Fruit fly (Drosophila melanogaster): ENCODE measurements around the gene CG43755.

The CG43755 gene

dm6 chr2L:305646-306045, 23.9 kb downstream of the CG43755 start, which contains the start of gene Plc21C (continued):
- peak; percentile 24 for TF ChIP-seq psq (GFP tag; optimal IDR thresholded peaks at IDR 0.05)
- peak; percentile 62 for TF ChIP-seq h (GFP tag; optimal IDR thresholded peaks at IDR 0.05)
- TF ChIP-seq CG32264 (GFP tag; optimal IDR thresholded peaks at IDR 0.05): no peak
- TF ChIP-seq br (GFP tag; optimal IDR thresholded peaks at IDR 0.05): peak; percentile 42
- TF ChIP-seq lola (GFP tag; optimal IDR thresholded peaks at IDR 0.05): no peak
- TF ChIP-seq Dif (GFP tag; optimal IDR thresholded peaks at IDR 0.05; ENCODE audit: partially characterized antibody): peak; percentile 36
- TF ChIP-seq foxo (GFP tag; optimal IDR thresholded peaks at IDR 0.05): peak in 1 of 2 experiments; percentile 51
- peak; percentile 52 for TF ChIP-seq fru (GFP tag; optimal IDR thresholded peaks at IDR 0.05)
- no peak for TF ChIP-seq N (GFP tag; optimal IDR thresholded peaks at IDR 0.05)
- peak; percentile 42 for TF ChIP-seq tai (GFP tag; optimal IDR thresholded peaks at IDR 0.05)

dm6 chr2L:305198-305597, 24.4 kb downstream of the CG43755 start:
- no peak for TF ChIP-seq Hnf4 (GFP tag; optimal IDR thresholded peaks at IDR 0.05)
- no peak for TF ChIP-seq usp (GFP tag; optimal IDR thresholded peaks at IDR 0.05)
- TF ChIP-seq foxo (GFP tag; optimal IDR thresholded peaks at IDR 0.05): no peak

dm6 chr2L:303306-303962, 26.1 kb downstream of the CG43755 start:
- no peak for TF ChIP-seq ey (GFP tag; optimal IDR thresholded peaks at IDR 0.05)

- TF ChIP-seq Hr83 (GFP tag; optimal IDR thresholded peaks at IDR 0.05; ENCODE audit: poor library complexity, severe bottlenecking) (peak; percentile 57), dl (GFP tag; optimal IDR thresholded peaks at IDR 0.05; ENCODE audit: insufficient read depth in 1 of 2, partially characterized antibody in 2 of 2) (no peak), sv (GFP tag; optimal IDR thresholded peaks at IDR 0.05) (no peak), Hr78 (GFP tag; optimal IDR thresholded peaks at IDR 0.05) (no peak), dmrt93B (GFP tag; optimal IDR thresholded peaks at IDR 0.05) (no peak), h (GFP tag; optimal IDR thresholded peaks at IDR 0.05) (peak; percentile 70), lola (GFP tag; optimal IDR thresholded peaks at IDR 0.05) (no peak), Mio (GFP tag; optimal IDR thresholded peaks at IDR 0.05) (no peak), CG9705 (GFP tag; optimal IDR thresholded peaks at IDR 0.05) (no peak), fru (GFP tag; optimal IDR thresholded peaks at IDR 0.05) (no peak), Abd-B (GFP tag; optimal IDR thresholded peaks at IDR 0.05) (no peak), dsf (GFP tag; optimal IDR thresholded peaks at IDR 0.05; ENCODE audit: borderline replicate concordance) (no peak), Dif (GFP tag; optimal IDR thresholded peaks at IDR 0.05; ENCODE audit: partially characterized antibody) (no peak), Rel (GFP tag; optimal IDR thresholded peaks at IDR 0.05) (no peak), Rel (tag; optimal IDR thresholded peaks at IDR 0.05) (peak; percentile 61), br (GFP tag; optimal IDR thresholded peaks at IDR 0.05) (peak; percentile 56)
Measured at dm6 chr2L:300877-301706, 28.5 kb downstream of the CG43755 start.

- TF ChIP-seq pan (optimal IDR thresholded peaks at IDR 0.05) (no peak), rgr (GFP tag; optimal IDR thresholded peaks at IDR 0.05) (no peak), Rel (GFP tag; optimal IDR thresholded peaks at IDR 0.05) (no peak), Rel (tag; optimal IDR thresholded peaks at IDR 0.05) (no peak), CG32264 (GFP tag; optimal IDR thresholded peaks at IDR 0.05) (no peak), ey (GFP tag; optimal IDR thresholded peaks at IDR 0.05) (no peak), Hr83 (GFP tag; optimal IDR thresholded peaks at IDR 0.05; ENCODE audit: poor library complexity, severe bottlenecking) (no peak), Mio (GFP tag; optimal IDR thresholded peaks at IDR 0.05) (no peak), GATAd (GFP tag; optimal IDR thresholded peaks at IDR 0.05) (no peak), Dif (GFP tag; optimal IDR thresholded peaks at IDR 0.05; ENCODE audit: partially characterized antibody) (no peak), brk (GFP tag; optimal IDR thresholded peaks at IDR 0.05) (no peak), N (GFP tag; optimal IDR thresholded peaks at IDR 0.05) (no peak), OdsH (GFP tag; optimal IDR thresholded peaks at IDR 0.05) (no peak), dmrt93B (GFP tag; optimal IDR thresholded peaks at IDR 0.05) (no peak), Vsx2 (GFP tag; optimal IDR thresholded peaks at IDR 0.05; ENCODE audit: partially characterized antibody) (no peak), psq (GFP tag; optimal IDR thresholded peaks at IDR 0.05) (no peak), HLH106 (tag; optimal IDR thresholded peaks at IDR 0.05) (no peak)
Measured at dm6 chr2L:300006-300405, 29.6 kb downstream of the CG43755 start.
